Worm (Caenorhabditis elegans): Measurements from ENCODE around the gene vab-9.
A peak's percentile ranks its signal among the peaks of the same experiment; 100 is the strongest.

The vab-9 gene

DNA sequence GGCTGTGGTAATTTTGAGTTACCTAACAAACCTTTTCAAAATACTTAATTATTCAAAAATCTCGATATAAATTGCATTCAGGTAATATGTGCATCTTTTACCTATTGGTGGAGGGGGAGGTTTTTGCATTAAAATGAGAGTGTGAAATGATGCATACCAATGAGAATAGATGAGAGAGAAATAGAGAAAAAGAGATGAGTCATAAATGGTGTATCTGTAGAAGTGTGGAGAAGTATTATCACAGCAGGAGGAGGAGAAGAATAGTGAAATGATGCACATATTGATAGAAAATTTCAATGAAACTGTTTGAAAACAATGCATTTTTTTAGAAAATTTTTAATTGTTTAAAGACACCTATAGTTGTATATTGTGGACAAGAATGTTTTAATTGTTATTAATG lies 3.0 kb upstream of the vab-9 start:
- TF ChIP-seq mep-1 (tag; optimal IDR thresholded peaks at IDR 0.05) (peak; percentile 26), lir-3 (tag; optimal IDR thresholded peaks at IDR 0.05) (no peak), unc-39 (tag; optimal IDR thresholded peaks at IDR 0.05) (no peak), pha-4 (GFP tag; IDR thresholded peaks at IDR 0.05) (no peak), pha-4 (tag; optimal IDR thresholded peaks at IDR 0.05) (peak; percentile 65), nhr-77 (tag; optimal IDR thresholded peaks at IDR 0.05) (no peak), lsy-2 (tag; optimal IDR thresholded peaks at IDR 0.05) (peak in 1 of 2 experiments; percentile 31), daf-19 (GFP tag; conservative IDR thresholded peaks at IDR 0.05) (no peak), nhr-111 (GFP tag; optimal IDR thresholded peaks at IDR 0.05) (no peak), dve-1 (tag; optimal IDR thresholded peaks at IDR 0.05; ENCODE audit: insufficient read depth) (peak; percentile 51), rbr-2 (tag; optimal IDR thresholded peaks at IDR 0.05) (no peak), daf-16 (GFP tag; optimal IDR thresholded peaks at IDR 0.05) (no peak), daf-16 (tag; optimal IDR thresholded peaks at IDR 0.05) (peak; percentile 15), ceh-20 (GFP tag; IDR thresholded peaks at IDR 0.05) (no peak), ZK337.2 (GFP tag; IDR thresholded peaks at IDR 0.05) (no peak)

DNA sequence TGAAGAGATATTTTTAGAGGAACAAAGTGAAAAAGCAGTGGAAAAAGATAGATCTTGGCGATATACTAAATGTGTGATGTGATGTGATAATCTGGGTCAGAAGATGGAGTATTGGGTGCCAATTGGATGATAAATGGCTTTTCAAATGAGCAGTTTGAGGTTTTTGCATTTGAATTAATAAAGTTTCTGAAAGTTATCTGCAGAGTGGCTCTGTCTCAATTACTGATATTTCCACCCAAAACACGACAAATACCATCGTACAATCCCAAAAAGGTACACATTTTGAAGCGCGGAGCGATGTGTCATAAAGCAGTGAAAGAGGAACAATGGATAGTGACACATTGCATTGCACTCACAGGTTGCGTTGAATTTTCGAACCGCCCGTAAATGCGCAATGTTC lies 2.0 kb upstream of the vab-9 start:
- TF ChIP-seq lsy-2 (tag; optimal IDR thresholded peaks at IDR 0.05) (no peak), tra-1 (GFP tag; IDR thresholded peaks at IDR 0.05) (no peak), dpl-1 (GFP tag; optimal IDR thresholded peaks at IDR 0.05) (no peak), tag-97 (GFP tag; IDR thresholded peaks at IDR 0.05) (no peak), set-16 (GFP tag; IDR thresholded peaks at IDR 0.05) (no peak), unc-62 (GFP tag; optimal IDR thresholded peaks at IDR 0.05 in 1 of 2) (peak in 1 of 2 experiments; percentile 96), unc-62 (tag; optimal IDR thresholded peaks at IDR 0.05) (no peak), mdl-1 (tag; optimal IDR thresholded peaks at IDR 0.05) (no peak), hmg-1.1 (GFP tag; IDR thresholded peaks at IDR 0.05) (no peak), aha-1 (tag) (peak; percentile 26), duxl-1 (tag; optimal IDR thresholded peaks at IDR 0.05; ENCODE audit: poor library complexity) (no peak), dmd-6 (GFP tag; IDR thresholded peaks at IDR 0.05) (no peak), hif-1 (tag; optimal IDR thresholded peaks at IDR 0.05) (no peak)

DNA sequence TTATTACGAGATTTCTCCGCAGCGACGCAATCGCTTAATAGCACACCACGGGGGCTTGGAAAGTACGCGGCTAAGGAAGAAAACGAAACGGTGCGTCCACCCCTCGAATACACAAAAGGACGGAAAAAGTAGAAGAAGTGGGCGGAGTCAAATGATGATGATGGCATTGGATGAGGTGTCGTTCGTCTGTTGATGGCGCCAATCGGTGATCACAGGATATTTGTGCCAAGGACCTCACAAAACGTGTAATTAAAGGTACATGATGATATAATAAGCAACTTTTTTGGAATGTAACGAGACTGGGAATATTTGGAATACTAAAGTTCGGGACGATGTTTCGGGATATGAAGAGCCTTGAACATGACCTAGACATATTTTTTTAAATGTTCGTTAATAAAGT lies 3.1 kb downstream of the vab-9 start, which contains the start of gene cutl-12:
TSS of gene cutl-12 (minus strand) at position 101 of the 400 bp plus-strand sequence.
- TF ChIP-seq skn-1 (tag; optimal IDR thresholded peaks at IDR 0.05) (no peak), ceh-44 (GFP tag; IDR thresholded peaks at IDR 0.05) (no peak), nhr-102 (tag; optimal IDR thresholded peaks at IDR 0.05) (no peak), dmd-9 (GFP tag; IDR thresholded peaks at IDR 0.05) (no peak)

DNA sequence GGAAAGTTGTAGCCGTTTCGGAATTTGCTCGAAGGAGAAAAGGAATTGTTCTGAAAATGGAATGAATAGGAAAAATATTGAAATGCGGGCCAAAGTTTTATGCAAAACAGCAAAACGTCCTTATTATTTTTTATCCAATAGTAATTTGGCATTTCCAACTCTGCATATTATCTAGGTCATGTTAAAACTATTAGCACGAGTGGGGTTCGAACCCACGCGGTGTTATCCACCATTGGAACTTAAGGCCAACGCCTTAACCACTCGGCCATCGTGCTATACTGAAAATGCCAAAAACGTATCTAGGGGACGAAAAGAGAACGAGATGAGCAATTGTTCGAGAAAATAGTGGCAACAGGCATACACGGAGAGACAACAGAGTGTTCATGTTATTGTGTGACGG lies 5.7 kb downstream of the vab-9 start:
- 0 out of 2 replicates have a peak, but pooled peaks have one; percentile 13 for TF ChIP-seq arid-1 (GFP tag; conservative IDR thresholded peaks at IDR 0.05)
- TF ChIP-seq lim-7 (GFP tag; IDR thresholded peaks at IDR 0.05): 0 out of 2 replicates have a peak, but pooled peaks have one; percentile 30
- TF ChIP-seq sdz-12 (GFP tag; optimal IDR thresholded peaks at IDR 0.05): no peak
- no peak for TF ChIP-seq daf-8 (GFP tag; IDR thresholded peaks at IDR 0.05)

DNA sequence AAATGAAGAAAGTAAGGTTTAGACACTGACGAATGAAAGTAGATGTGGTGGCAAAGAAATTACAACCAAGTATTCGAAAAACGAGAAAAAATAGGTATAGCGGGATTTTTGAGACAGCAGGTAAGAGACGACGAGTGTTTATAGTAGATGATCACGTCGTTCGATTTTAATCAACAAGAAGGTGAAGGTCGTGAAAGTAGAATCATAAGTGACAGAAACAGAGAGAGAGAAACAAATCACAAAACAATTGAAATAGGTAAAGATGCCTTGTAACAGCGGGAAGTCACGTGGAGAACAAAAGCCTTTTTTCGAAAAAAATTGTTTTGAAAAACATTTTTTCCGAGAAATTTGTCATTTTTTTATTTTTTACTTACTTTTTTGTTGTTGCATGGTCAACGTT lies 7.4 kb downstream of the vab-9 start, which contains the start of gene T22C8.6:
TSS of gene T22C8.6 (minus strand) at position 194 of the 400 bp plus-strand sequence.
- TF ChIP-seq nhr-28 (tag; optimal IDR thresholded peaks at IDR 0.05) (peak; percentile 16), ztf-11 (tag; optimal IDR thresholded peaks at IDR 0.05) (no peak), mxl-3 (GFP tag; optimal IDR thresholded peaks at IDR 0.05) (peak; percentile 5), hlh-30 (tag; optimal IDR thresholded peaks at IDR 0.05; ENCODE audit: insufficient read depth) (peak; percentile 45)
